Fruit fly (Drosophila melanogaster): ENCODE results near the gene CG31689.

Gene CG31689

DNA sequence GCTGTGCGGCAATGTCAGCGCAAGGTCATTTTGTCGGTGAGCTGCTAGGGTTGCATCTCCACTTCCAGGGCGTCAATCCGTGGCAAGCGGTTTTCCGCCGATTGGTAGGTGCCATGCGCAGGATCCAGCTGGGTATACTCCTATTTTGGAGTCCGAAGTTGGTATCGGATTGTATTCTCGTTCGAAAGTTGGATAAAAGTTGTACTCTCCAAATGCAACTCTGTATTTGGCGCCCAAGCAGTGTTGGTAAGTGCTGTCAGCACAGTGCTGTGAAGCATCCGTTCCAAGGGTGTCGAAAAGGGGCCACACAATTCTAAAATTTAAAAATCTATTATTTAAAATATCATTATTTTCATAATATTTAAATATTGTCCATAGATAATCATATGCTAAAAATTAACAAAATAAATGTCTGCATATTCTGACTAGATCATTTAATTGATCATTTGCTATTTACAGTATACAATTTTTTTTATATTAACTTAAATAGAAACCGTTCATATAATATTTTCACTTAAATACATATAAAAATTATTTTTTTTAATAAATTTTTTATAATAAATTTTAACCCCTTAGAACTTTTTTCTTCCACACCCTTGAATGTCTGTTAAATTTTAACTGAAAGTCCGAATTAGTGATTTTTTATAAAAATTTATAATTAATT is 23.1 kb downstream of the CG31689 start (continued):
- TF ChIP-seq CG9817 (tag; optimal IDR thresholded peaks at IDR 0.05), result peak; percentile 89
- TF ChIP-seq CkIIα-i1 (GFP tag; IDR thresholded peaks at IDR 0.05), result 0 out of 2 replicates have a peak, but pooled peaks have one; percentile 31
- TF ChIP-seq CG9437 (GFP tag; optimal IDR thresholded peaks at IDR 0.05), result peak; percentile 87
- peak; percentile 82 for TF ChIP-seq CG17186 (GFP tag; optimal IDR thresholded peaks at IDR 0.05)
- no peak for TF ChIP-seq CG6254 (GFP tag; optimal IDR thresholded peaks at IDR 0.05)
- peak; percentile 58 for TF ChIP-seq CG15696 (tag; optimal IDR thresholded peaks at IDR 0.05)
- TF ChIP-seq NK7.1 (GFP tag; optimal IDR thresholded peaks at IDR 0.05), result peak; percentile 69
- TF ChIP-seq da (GFP tag; optimal IDR thresholded peaks at IDR 0.05), result no peak
- peak in 1 of 2 experiments; percentile 4 for TF ChIP-seq Eip74EF (GFP tag; optimal IDR thresholded peaks at IDR 0.05)
- no peak; the same call in 2 of the 3 replicates for TF ChIP-seq zen2 (GFP tag; IDR thresholded peaks at IDR 0.05; ENCODE audit: partially characterized antibody)
- peak; percentile 68; the same call in 2 of the 3 replicates for TF ChIP-seq CG3726 (GFP tag; IDR thresholded peaks at IDR 0.05)
- no peak for TF ChIP-seq CG17568 (GFP tag; optimal IDR thresholded peaks at IDR 0.05)
- peak; percentile 33 for TF ChIP-seq CG12236 (GFP tag; optimal IDR thresholded peaks at IDR 0.05)
- peak; percentile 85 for TF ChIP-seq HLH54F (GFP tag; optimal IDR thresholded peaks at IDR 0.05)
- TF ChIP-seq sisA (GFP tag; IDR thresholded peaks at IDR 0.05), result peak; percentile 88
- peak; percentile 86 for TF ChIP-seq so (GFP tag; IDR thresholded peaks at IDR 0.05)
- peak; percentile 60 for TF ChIP-seq CG16863 (GFP tag; optimal IDR thresholded peaks at IDR 0.05)
- peak; percentile 92 for TF ChIP-seq Xbp1 (GFP tag; optimal IDR thresholded peaks at IDR 0.05)
- TF ChIP-seq CG12104 (GFP tag; optimal IDR thresholded peaks at IDR 0.05), result peak; percentile 83
- TF ChIP-seq CG11093 (GFP tag; IDR thresholded peaks at IDR 0.05), result peak; percentile 74
- TF ChIP-seq CG10274 (GFP tag; optimal IDR thresholded peaks at IDR 0.05), result peak; percentile 65
- TF ChIP-seq CG5245 (GFP tag; optimal IDR thresholded peaks at IDR 0.05), result peak; percentile 86
- TF ChIP-seq E2f2 (GFP tag; IDR thresholded peaks at IDR 0.05), result peak; percentile 93
- TF ChIP-seq CG18011 (GFP tag; optimal IDR thresholded peaks at IDR 0.05), result peak; percentile 74
- TF ChIP-seq Dfd (GFP tag; optimal IDR thresholded peaks at IDR 0.05), result no peak
- peak; percentile 76 for TF ChIP-seq CG8765 (GFP tag; IDR thresholded peaks at IDR 0.05)
- TF ChIP-seq ham (GFP tag; IDR thresholded peaks at IDR 0.05), result peak; percentile 58; the same call in 1 of the 2 replicates
- no peak for TF ChIP-seq crol (GFP tag; IDR thresholded peaks at IDR 0.05)
- peak; percentile 94 for TF ChIP-seq CG18262 (tag; optimal IDR thresholded peaks at IDR 0.05)
- TF ChIP-seq ATbp (GFP tag; optimal IDR thresholded peaks at IDR 0.05), result no peak
- TF ChIP-seq CG34422 (GFP tag; IDR thresholded peaks at IDR 0.05), result peak; percentile 89
- peak; percentile 91 for TF ChIP-seq CG6689 (GFP tag; IDR thresholded peaks at IDR 0.05)
- TF ChIP-seq Dll (GFP tag; IDR thresholded peaks at IDR 0.05; ENCODE audit: partially characterized antibody), result 0 out of 4 replicates have a peak, but pooled peaks have one; percentile 43
- peak; percentile 94 for TF ChIP-seq Dbx (GFP tag; IDR thresholded peaks at IDR 0.05)
- TF ChIP-seq al (GFP tag; IDR thresholded peaks at IDR 0.05), result peak; percentile 89
- peak in 1 of 2 experiments; percentile 67 for TF ChIP-seq insv (GFP tag; optimal IDR thresholded peaks at IDR 0.05)
- peak; percentile 18; the same call in 1 of the 2 replicates for TF ChIP-seq Doc2 (GFP tag; IDR thresholded peaks at IDR 0.05)
- TF ChIP-seq CG18764 (GFP tag; optimal IDR thresholded peaks at IDR 0.05), result peak; percentile 79
- no peak for TF ChIP-seq br (optimal IDR thresholded peaks at IDR 0.05)
- peak; percentile 90 for TF ChIP-seq HHEX (GFP tag; optimal IDR thresholded peaks at IDR 0.05)
- TF ChIP-seq ac (GFP tag; optimal IDR thresholded peaks at IDR 0.05), result no peak
- TF ChIP-seq CG7963 (GFP tag; IDR thresholded peaks at IDR 0.05; ENCODE audit: partially characterized antibody), result peak; percentile 35; the same call in 1 of the 3 replicates
- TF ChIP-seq CG10462 (GFP tag; optimal IDR thresholded peaks at IDR 0.05), result peak; percentile 70
- TF ChIP-seq CG3065 (GFP tag; optimal IDR thresholded peaks at IDR 0.05), result peak; percentile 67
- TF ChIP-seq Tbp (GFP tag; optimal IDR thresholded peaks at IDR 0.05), result no peak
- TF ChIP-seq exex (tag; optimal IDR thresholded peaks at IDR 0.05), result no peak
- TF ChIP-seq CG10366 (GFP tag; IDR thresholded peaks at IDR 0.05), result peak; percentile 81
- TF ChIP-seq maf-S (GFP tag; optimal IDR thresholded peaks at IDR 0.05), result peak; percentile 85
- TF ChIP-seq crc (GFP tag; optimal IDR thresholded peaks at IDR 0.05), result peak; percentile 59

Measured in whole organism, embryonic.